Fruit fly (Drosophila melanogaster) whole organism, embryonic: Measurements from ENCODE around the gene papi.

Experiments used
- B-H2 ChIP-seq: fragments of 200-800 bp; sonication (Bioruptor generic); optimal IDR thresholded peaks from 2 replicates; lab custom pipeline; 2018; ENCODE audit warnings: missing biosample characterization, mild to moderate bottlenecking, missing genetic modification characterization
- CG10267 ChIP-seq: fragments of 200-800 bp; sonication (Bioruptor generic); optimal IDR thresholded peaks from 2 replicates; lab custom pipeline; 2018; ENCODE audit warnings: missing biosample characterization, mild to moderate bottlenecking, missing genetic modification characterization, moderate library complexity
- CG12219 ChIP-seq: fragments of 200-800 bp; sonication (Bioruptor generic); optimal IDR thresholded peaks from 3 replicates; lab custom pipeline; 2018; ENCODE audit warnings: missing biosample characterization, mild to moderate bottlenecking, missing genetic modification characterization
- CG13894 ChIP-seq: fragments of 200-800 bp; sonication (Bioruptor generic); optimal IDR thresholded peaks from 3 replicates; lab custom pipeline; 2018; ENCODE audit warnings: missing biosample characterization, mild to moderate bottlenecking, missing genetic modification characterization, moderate library complexity
- CG14014 ChIP-seq: fragments of 200-800 bp; sonication (Bioruptor generic); IDR thresholded peaks from 2 replicates; pipeline ENCODE4 v1.3.6; 2022; ENCODE audit warnings: missing biosample characterization, missing genetic modification characterization
- CG15601 ChIP-seq: fragments of 200-800 bp; sonication (Bioruptor generic); optimal IDR thresholded peaks from 3 replicates; lab custom pipeline; 2019; ENCODE audit warnings: missing biosample characterization, mild to moderate bottlenecking, missing genetic modification characterization, moderate library complexity
- CG2202 ChIP-seq: fragments of 200-800 bp; sonication (Bioruptor generic); optimal IDR thresholded peaks from 2 replicates; lab custom pipeline; 2018; ENCODE audit warnings: missing biosample characterization, mild to moderate bottlenecking, missing genetic modification characterization
- CG4820 ChIP-seq: fragments of 200-800 bp; sonication (Bioruptor generic); optimal IDR thresholded peaks from 3 replicates; lab custom pipeline; 2016; ENCODE audit warnings: missing biosample characterization, missing genetic modification characterization
- CG7556 ChIP-seq: fragments of 200-800 bp; sonication (Bioruptor generic); optimal IDR thresholded peaks from 2 replicates; lab custom pipeline; 2017; ENCODE audit warnings: missing biosample characterization, mild to moderate bottlenecking, missing genetic modification characterization
- CG7745 ChIP-seq: fragments of 200-800 bp; sonication (Bioruptor generic); optimal IDR thresholded peaks from 2 replicates; lab custom pipeline; 2018; ENCODE audit warnings: missing biosample characterization, mild to moderate bottlenecking, missing genetic modification characterization, moderate library complexity
- CG7987 ChIP-seq: fragments of 200-800 bp; sonication (Bioruptor generic); optimal IDR thresholded peaks from 2 replicates; lab custom pipeline; 2018; ENCODE audit warnings: missing biosample characterization, mild to moderate bottlenecking, missing genetic modification characterization, moderate library complexity
- CG8281 ChIP-seq: fragments of 200-800 bp; sonication (Bioruptor generic); optimal IDR thresholded peaks from 2 replicates; lab custom pipeline; 2018; ENCODE audit warnings: missing biosample characterization, mild to moderate bottlenecking, missing genetic modification characterization, moderate library complexity
- CG9609 ChIP-seq: fragments of 200-800 bp; sonication (Bioruptor generic); optimal IDR thresholded peaks from 3 replicates; lab custom pipeline; 2016; ENCODE audit warnings: missing biosample characterization, missing genetic modification characterization
- D19A ChIP-seq: fragments of 200-800 bp; optimal IDR thresholded peaks from 3 replicates; lab custom pipeline; 2019; ENCODE audit warnings: missing biosample characterization, mild to moderate bottlenecking, missing genetic modification characterization, moderate library complexity
- Gsc ChIP-seq: fragments of 200-800 bp; sonication (Bioruptor generic); IDR thresholded peaks from 2 replicates; pipeline ENCODE4 v1.3.6; 2022; ENCODE audit warnings: missing biosample characterization, missing genetic modification characterization
- Hmr ChIP-seq: fragments of 200-800 bp; sonication (Bioruptor generic); optimal IDR thresholded peaks from 3 replicates; lab custom pipeline; 2017; ENCODE audit warnings: mild to moderate bottlenecking, missing biosample characterization, missing genetic modification reagents, missing genetic modification characterization
- Hr3 ChIP-seq: fragments of 200-800 bp; sonication (Bioruptor generic); optimal IDR thresholded peaks from 3 replicates; lab custom pipeline; 2016; ENCODE audit warnings: missing biosample characterization, missing genetic modification characterization
- Lim3 ChIP-seq: fragments of 200-800 bp; sonication (Bioruptor generic); IDR thresholded peaks from 2 replicates; pipeline ENCODE4 v1.3.6; 2022; ENCODE audit warnings: missing biosample characterization, missing genetic modification characterization
- NfI ChIP-seq: fragments of 200-800 bp; sonication (Bioruptor generic); optimal IDR thresholded peaks from 3 replicates; lab custom pipeline; 2018; ENCODE audit warnings: missing biosample characterization, mild to moderate bottlenecking, missing genetic modification characterization, moderate library complexity
- Six4 ChIP-seq: fragments of 200-800 bp; sonication (Bioruptor generic); optimal IDR thresholded peaks from 2 replicates; lab custom pipeline; 2016; ENCODE audit warnings: missing biosample characterization, missing genetic modification characterization
- ato ChIP-seq: fragments of 200-800 bp; sonication (Bioruptor generic); IDR thresholded peaks from 2 replicates; pipeline ENCODE4 v1.3.6; 2022; ENCODE audit warnings: missing biosample characterization, missing genetic modification characterization; ENCODE audit not compliant: partially characterized antibody
- bowl ChIP-seq: fragments of 200-800 bp; sonication (Bioruptor generic); IDR thresholded peaks from 2 replicates; pipeline ENCODE4 v1.3.6; 2022; ENCODE audit warnings: missing biosample characterization, missing genetic modification characterization
- cato ChIP-seq: fragments of 200-800 bp; sonication (Bioruptor generic); optimal IDR thresholded peaks from 2 replicates; lab custom pipeline; 2016; ENCODE audit warnings: missing biosample characterization, missing genetic modification characterization, borderline replicate concordance
- caup ChIP-seq: fragments of 200-800 bp; sonication (Bioruptor generic); optimal IDR thresholded peaks from 3 replicates; lab custom pipeline; 2017; ENCODE audit warnings: missing biosample characterization, mild to moderate bottlenecking, missing genetic modification characterization, moderate library complexity; ENCODE audit not compliant: severe bottlenecking
- chif ChIP-seq, 2 experiments: fragments of 200-800 bp; sonication (Bioruptor generic); optimal IDR thresholded peaks; 3 replicates each; lab custom pipeline; 2016; ENCODE audit warnings: missing biosample characterization in 2 of 2, missing genetic modification characterization in 2 of 2
- chinmo ChIP-seq: fragments of 200-800 bp; sonication (Bioruptor generic); IDR thresholded peaks from 4 replicates; pipeline ENCODE4 v1.3.6; 2022; ENCODE audit warnings: missing biosample characterization, missing genetic modification characterization; ENCODE audit not compliant: partially characterized antibody
- cwo ChIP-seq: fragments of 200-800 bp; sonication (Bioruptor generic); optimal IDR thresholded peaks from 3 replicates; lab custom pipeline; 2017; ENCODE audit warnings: missing biosample characterization, missing genetic modification characterization, mild to moderate bottlenecking, moderate library complexity, missing genetic modification reagents
- dati ChIP-seq: fragments of 200-800 bp; sonication (Bioruptor generic); IDR thresholded peaks from 2 replicates; pipeline ENCODE4 v1.3.6; 2022; ENCODE audit warnings: missing biosample characterization, missing genetic modification characterization
- dm ChIP-seq: fragments of 200-800 bp; sonication (Bioruptor generic); optimal IDR thresholded peaks from 3 replicates; lab custom pipeline; 2016; ENCODE audit warnings: missing biosample characterization, missing genetic modification characterization
- fd64A ChIP-seq: fragments of 200-800 bp; sonication (Bioruptor generic); optimal IDR thresholded peaks from 3 replicates; lab custom pipeline; 2018; ENCODE audit warnings: missing biosample characterization, mild to moderate bottlenecking, missing genetic modification characterization
- gsb ChIP-seq: fragments of 200-800 bp; sonication (Bioruptor generic); IDR thresholded peaks from 2 replicates; pipeline ENCODE4 v1.3.6; 2022; ENCODE audit warnings: missing biosample characterization, missing genetic modification characterization
- klu ChIP-seq: fragments of 200-800 bp; sonication (Bioruptor generic); IDR thresholded peaks from 2 replicates; pipeline ENCODE4 v1.3.6; 2022; ENCODE audit warnings: missing biosample characterization, missing genetic modification characterization
- lab ChIP-seq: fragments of 200-800 bp; sonication (Bioruptor generic); optimal IDR thresholded peaks from 3 replicates; lab custom pipeline; 2017; ENCODE audit warnings: missing biosample characterization, missing genetic modification characterization, mild to moderate bottlenecking, moderate library complexity, missing genetic modification reagents
- lov ChIP-seq, 2 experiments: fragments of 200-800 bp in 1 of 2; fragments of >200 bp in 1 of 2; sonication (Bioruptor generic) in 1 of 2; IDR thresholded peaks in 1 of 2; optimal IDR thresholded peaks in 1 of 2; 2 replicates in 1 of 2; 3 replicates in 1 of 2; pipeline versions ENCODE4 v1.3.6 to Lab custom; 2017 to 2022; ENCODE audit warnings: missing biosample characterization in 1 of 2, missing genetic modification characterization in 1 of 2
- nmo ChIP-seq: fragments of 200-800 bp; sonication (Bioruptor generic); optimal IDR thresholded peaks from 2 replicates; lab custom pipeline; 2018; ENCODE audit warnings: missing biosample characterization, mild to moderate bottlenecking, missing genetic modification characterization, moderate library complexity
- peb ChIP-seq: fragments of 200-800 bp; sonication (Bioruptor generic); IDR thresholded peaks from 2 replicates; pipeline ENCODE4 v1.3.6; 2022; ENCODE audit warnings: missing biosample characterization, missing genetic modification characterization
- pfk ChIP-seq: fragments of 200-800 bp; sonication (Bioruptor generic); optimal IDR thresholded peaks from 2 replicates; lab custom pipeline; 2018; ENCODE audit warnings: missing biosample characterization, mild to moderate bottlenecking, missing genetic modification characterization, moderate library complexity
- phol ChIP-seq: fragments of 200-800 bp; sonication (Bioruptor generic); optimal IDR thresholded peaks from 3 replicates; lab custom pipeline; 2018; ENCODE audit warnings: missing biosample characterization, mild to moderate bottlenecking, missing genetic modification characterization, moderate library complexity
- pita ChIP-seq: fragments of 200-800 bp; sonication (Bioruptor generic); optimal IDR thresholded peaks from 2 replicates; lab custom pipeline; 2017; ENCODE audit warnings: missing biosample characterization, mild to moderate bottlenecking, missing genetic modification characterization
- pnt ChIP-seq: fragments of 200-800 bp; sonication (Bioruptor generic); optimal IDR thresholded peaks from 3 replicates; lab custom pipeline; 2016; ENCODE audit warnings: missing biosample characterization, missing genetic modification characterization
- prd ChIP-seq, 3 experiments: fragments of >200 bp in 2 of 3; fragments of 200-800 bp in 1 of 3; sonication (Bioruptor generic) in 1 of 3; optimal IDR thresholded peaks in 2 of 3; IDR thresholded peaks in 1 of 3; 2 replicates in 2 of 3; 3 replicates in 1 of 3; pipeline versions ENCODE4 v1.3.6 to Lab custom; 2017 to 2022; ENCODE audit warnings: missing biosample characterization in 1 of 3, missing genetic modification characterization in 1 of 3
- toy ChIP-seq: fragments of 200-800 bp; sonication (Bioruptor generic); IDR thresholded peaks from 2 replicates; pipeline ENCODE4 v1.3.6; 2022; ENCODE audit warnings: missing biosample characterization, missing genetic modification characterization
- ttk ChIP-seq: fragments of 200-800 bp; sonication (Bioruptor generic); IDR thresholded peaks from 2 replicates; pipeline ENCODE4 v2.1.2; 2022; ENCODE audit warnings: missing biosample characterization, missing genetic modification characterization
- tup ChIP-seq: fragments of 200-800 bp; sonication (Bioruptor generic); optimal IDR thresholded peaks from 2 replicates; lab custom pipeline; 2016; ENCODE audit warnings: missing biosample characterization, mild to moderate bottlenecking, missing genetic modification characterization, moderate library complexity
- z ChIP-seq: fragments of 200-800 bp; sonication (Bioruptor generic); IDR thresholded peaks from 3 replicates; pipeline ENCODE4 v1.3.6; 2022; ENCODE audit warnings: missing biosample characterization, missing genetic modification characterization
- zf30C ChIP-seq: fragments of 200-800 bp; sonication (Bioruptor generic); optimal IDR thresholded peaks from 3 replicates; lab custom pipeline; 2018; ENCODE audit warnings: missing biosample characterization, mild to moderate bottlenecking, missing genetic modification characterization

papi gene

dm6 chr2L:2226259-2227121 lies 5.9 kb downstream of the papi start, which contains the start of the genes CG15387 and sau (continued):
- TF ChIP-seq Gsc (no peak), pita (GFP tag; lab: Kevin White, UChicago) (no peak), cwo (GFP tag; lab: Kevin White, UChicago) (peak; percentile 65), CG12219 (GFP tag; lab: Kevin White, UChicago) (peak; percentile 69), fd64A (GFP tag; lab: Kevin White, UChicago) (peak; percentile 32), nmo (GFP tag; lab: Kevin White, UChicago) (peak; percentile 91), dm (peak; percentile 82), lab (peak; percentile 91), lov (optimal IDR thresholded peaks at IDR 0.05; lab: Kevin White, UChicago) (no peak), lov (GFP tag; IDR thresholded peaks at IDR 0.05; lab: Robert Waterston, UW) (peak; percentile 76; the same call in 2 of the 3 replicates), CG4820 (GFP tag; lab: Kevin White, UChicago) (peak; percentile 79), CG13894 (tag; lab: Kevin White, UChicago) (peak; percentile 90), Hmr (GFP tag; lab: Kevin White, UChicago) (peak; percentile 89), CG8281 (tag; lab: Kevin White, UChicago) (peak; percentile 50), CG15601 (tag; lab: Kevin White, UChicago) (peak; percentile 72), CG7556 (GFP tag; lab: Kevin White, UChicago) (peak; percentile 83), toy (GFP tag; lab: Robert Waterston, UW) (peak; percentile 65; the same call in 1 of the 2 replicates), Lim3 (GFP tag; lab: Robert Waterston, UW) (no peak), CG14014 (peak; percentile 82), D19A (tag; lab: Kevin White, UChicago) (peak; percentile 66), CG2202 (tag; lab: Kevin White, UChicago) (peak; percentile 68), chif (GFP tag; optimal IDR thresholded peaks at IDR 0.05; lab: Kevin White, UChicago) (peak; percentile 86 to 91), ato (GFP tag; lab: Robert Waterston, UW) (peak; percentile 72), peb (peak; percentile 55; the same call in 1 of the 2 replicates), pfk (peak; percentile 32), dati (GFP tag; lab: Robert Waterston, UW) (0 out of 2 replicates have a peak, but pooled peaks have one; percentile 29), tup (GFP tag; lab: Kevin White, UChicago) (peak; percentile 79), prd (optimal IDR thresholded peaks at IDR 0.05; lab: Kevin White, UChicago) (no peak), prd (GFP tag; IDR thresholded peaks at IDR 0.05; lab: Robert Waterston, UW) (peak; percentile 88), CG9609 (peak; percentile 91), ttk (GFP tag; lab: Robert Waterston, UW) (peak; percentile 80), Six4 (GFP tag; lab: Kevin White, UChicago) (peak; percentile 81), CG7987 (GFP tag; lab: Kevin White, UChicago) (peak; percentile 63), klu (peak; percentile 67), z (GFP tag; lab: Robert Waterston, UW) (no peak), Hr3 (GFP tag; lab: Kevin White, UChicago) (peak; percentile 85), phol (tag; lab: Kevin White, UChicago) (peak; percentile 88), CG7745 (no peak), cato (GFP tag; lab: Kevin White, UChicago) (peak; percentile 76), CG10267 (peak; percentile 99), NfI (GFP tag; lab: Kevin White, UChicago) (peak; percentile 90), chinmo (peak; percentile 87), caup (GFP tag; lab: Kevin White, UChicago) (peak; percentile 88), pnt (peak; percentile 79), B-H2 (GFP tag; lab: Kevin White, UChicago) (peak; percentile 94), gsb (GFP tag; lab: Robert Waterston, UW) (peak; percentile 66), zf30C (GFP tag; lab: Kevin White, UChicago) (peak; percentile 65), bowl (GFP tag; lab: Robert Waterston, UW) (no peak)
